Fruit fly (Drosophila melanogaster) whole organism, embryonic: ENCODE data around the gene CG2901.

ENCODE experiments used
- Adf1 ChIP-seq: fragments of 200-800 bp; sonication (Bioruptor generic); IDR thresholded peaks from 2 replicates; pipeline ENCODE4 v1.3.6; 2022; ENCODE audit warnings: missing biosample characterization, missing genetic modification characterization
- CG11456 ChIP-seq: fragments of 200-800 bp; sonication (Bioruptor generic); IDR thresholded peaks from 3 replicates; pipeline ENCODE4 v1.3.6; 2022; ENCODE audit warnings: missing biosample characterization, missing genetic modification characterization
- CG11504 ChIP-seq: fragments of 200-800 bp; sonication (Bioruptor generic); optimal IDR thresholded peaks from 3 replicates; lab custom pipeline; 2019; ENCODE audit warnings: missing biosample characterization, mild to moderate bottlenecking, missing genetic modification characterization, moderate library complexity
- CG12236 ChIP-seq: fragments of 200-800 bp; sonication (Bioruptor generic); optimal IDR thresholded peaks from 2 replicates; lab custom pipeline; 2016; ENCODE audit warnings: missing biosample characterization, missing genetic modification characterization
- CG12769 ChIP-seq: fragments of 200-800 bp; sonication (Bioruptor generic); optimal IDR thresholded peaks from 2 replicates; lab custom pipeline; 2019; ENCODE audit warnings: missing biosample characterization, mild to moderate bottlenecking, missing genetic modification characterization, moderate library complexity
- CG13624 ChIP-seq: fragments of 200-800 bp; sonication (Bioruptor generic); optimal IDR thresholded peaks from 2 replicates; lab custom pipeline; 2016; ENCODE audit warnings: missing biosample characterization, missing genetic modification characterization
- CG15479 ChIP-seq: fragments of 200-800 bp; sonication (Bioruptor generic); optimal IDR thresholded peaks from 3 replicates; lab custom pipeline; 2019; ENCODE audit warnings: missing biosample characterization, mild to moderate bottlenecking, missing genetic modification characterization, moderate library complexity
- CG16779 ChIP-seq: fragments of 200-800 bp; sonication (Bioruptor generic); IDR thresholded peaks from 2 replicates; pipeline ENCODE4 v1.3.6; 2022; ENCODE audit warnings: missing biosample characterization, missing genetic modification characterization
- CG1832 ChIP-seq: fragments of 200-800 bp; sonication (Bioruptor generic); optimal IDR thresholded peaks from 2 replicates; lab custom pipeline; 2017; ENCODE audit warnings: missing biosample characterization, mild to moderate bottlenecking, missing genetic modification characterization, inconsistent platforms
- CG31224 ChIP-seq: fragments of 200-800 bp; sonication (Bioruptor generic); IDR thresholded peaks from 2 replicates; pipeline ENCODE4 v1.3.6; 2022; ENCODE audit warnings: missing biosample characterization, missing genetic modification characterization
- CG32532 ChIP-seq: fragments of 200-800 bp; sonication (Bioruptor generic); IDR thresholded peaks from 2 replicates; pipeline ENCODE4 v1.3.6; 2022; ENCODE audit warnings: missing biosample characterization, missing genetic modification characterization
- CG33213 ChIP-seq: fragments of 200-800 bp; sonication (Bioruptor generic); optimal IDR thresholded peaks from 3 replicates; lab custom pipeline; 2016; ENCODE audit warnings: missing biosample characterization, missing genetic modification characterization
- CG4707 ChIP-seq: fragments of 200-800 bp; sonication (Bioruptor generic); optimal IDR thresholded peaks from 2 replicates; lab custom pipeline; 2018; ENCODE audit warnings: missing biosample characterization, mild to moderate bottlenecking, missing genetic modification characterization, moderate library complexity
- CG6175 ChIP-seq: fragments of 200-800 bp; sonication (Bioruptor generic); IDR thresholded peaks from 3 replicates; pipeline ENCODE4 v1.3.6; 2022; ENCODE audit warnings: missing biosample characterization, missing genetic modification characterization
- CG6854 ChIP-seq: fragments of 200-800 bp; sonication (Bioruptor generic); optimal IDR thresholded peaks from 3 replicates; lab custom pipeline; 2017; ENCODE audit warnings: missing biosample characterization, mild to moderate bottlenecking, missing genetic modification characterization
- CG8281 ChIP-seq: fragments of 200-800 bp; sonication (Bioruptor generic); optimal IDR thresholded peaks from 2 replicates; lab custom pipeline; 2018; ENCODE audit warnings: missing biosample characterization, mild to moderate bottlenecking, missing genetic modification characterization, moderate library complexity
- CG8944 ChIP-seq: fragments of 200-800 bp; sonication (Bioruptor generic); optimal IDR thresholded peaks from 3 replicates; lab custom pipeline; 2016; ENCODE audit warnings: missing biosample characterization, missing genetic modification characterization
- CG9215 ChIP-seq: fragments of 200-800 bp; sonication (Bioruptor generic); IDR thresholded peaks from 2 replicates; pipeline ENCODE4 v1.3.6; 2022; ENCODE audit warnings: missing biosample characterization, missing genetic modification characterization
- CG9797 ChIP-seq: fragments of 200-800 bp; sonication (Bioruptor generic); optimal IDR thresholded peaks from 3 replicates; lab custom pipeline; 2018; ENCODE audit warnings: missing biosample characterization, mild to moderate bottlenecking, missing genetic modification characterization
- D19B ChIP-seq: fragments of 200-800 bp; sonication (Bioruptor generic); optimal IDR thresholded peaks from 2 replicates; lab custom pipeline; 2017; ENCODE audit warnings: missing biosample characterization, mild to moderate bottlenecking, missing genetic modification characterization
- Dbx ChIP-seq: fragments of 200-800 bp; sonication (Bioruptor generic); IDR thresholded peaks from 3 replicates; pipeline ENCODE4 v1.3.6; 2022; ENCODE audit warnings: missing biosample characterization, missing genetic modification characterization
- HLH4C ChIP-seq: fragments of 200-800 bp; sonication (Bioruptor generic); IDR thresholded peaks from 3 replicates; pipeline ENCODE4 v1.3.6; 2022; ENCODE audit warnings: missing biosample characterization, missing genetic modification characterization; ENCODE audit not compliant: partially characterized antibody
- Max ChIP-seq: fragments of 200-800 bp; sonication (Bioruptor generic); optimal IDR thresholded peaks from 2 replicates; lab custom pipeline; 2016; ENCODE audit warnings: missing biosample characterization, mild to moderate bottlenecking, missing genetic modification characterization
- NFAT ChIP-seq: fragments of 200-800 bp; sonication (Bioruptor generic); IDR thresholded peaks from 2 replicates; pipeline ENCODE4 v1.3.6; 2022; ENCODE audit warnings: missing biosample characterization, missing genetic modification characterization
- PHDP ChIP-seq: fragments of 200-800 bp; sonication (Bioruptor generic); optimal IDR thresholded peaks from 3 replicates; lab custom pipeline; 2018; ENCODE audit warnings: missing biosample characterization, mild to moderate bottlenecking, missing genetic modification characterization, moderate library complexity
- Ravus ChIP-seq: fragments of 200-800 bp; sonication (Bioruptor generic); IDR thresholded peaks from 2 replicates; pipeline ENCODE4 v1.3.6; 2022; ENCODE audit warnings: missing biosample characterization, missing genetic modification characterization
- Rfx ChIP-seq: fragments of 200-800 bp; sonication (Bioruptor generic); IDR thresholded peaks from 2 replicates; pipeline ENCODE4 v1.3.6; 2022; ENCODE audit warnings: missing biosample characterization, missing genetic modification characterization
- Sry-δ ChIP-seq: fragments of 200-800 bp; sonication (Bioruptor generic); optimal IDR thresholded peaks from 2 replicates; lab custom pipeline; 2016; ENCODE audit warnings: missing biosample characterization, missing genetic modification characterization
- Ssrp ChIP-seq: fragments of 200-800 bp; sonication (Bioruptor generic); optimal IDR thresholded peaks from 2 replicates; lab custom pipeline; 2018; ENCODE audit warnings: missing biosample characterization, mild to moderate bottlenecking, missing genetic modification characterization, moderate library complexity
- cg ChIP-seq: fragments of 200-800 bp; sonication (Bioruptor generic); optimal IDR thresholded peaks from 3 replicates; lab custom pipeline; 2019; ENCODE audit warnings: missing biosample characterization, mild to moderate bottlenecking, missing genetic modification characterization, moderate library complexity
- chinmo ChIP-seq: fragments of 200-800 bp; sonication (Bioruptor generic); IDR thresholded peaks from 4 replicates; pipeline ENCODE4 v1.3.6; 2022; ENCODE audit warnings: missing biosample characterization, missing genetic modification characterization; ENCODE audit not compliant: partially characterized antibody
- chm ChIP-seq: fragments of 200-800 bp; sonication (Bioruptor generic); IDR thresholded peaks from 2 replicates; pipeline ENCODE4 v1.3.6; 2022; ENCODE audit warnings: missing biosample characterization, missing genetic modification characterization
- crol ChIP-seq: fragments of 200-800 bp; sonication (Bioruptor generic); IDR thresholded peaks from 2 replicates; pipeline ENCODE4 v1.3.6; 2022; ENCODE audit warnings: missing biosample characterization, missing genetic modification characterization
- da ChIP-seq: fragments of 200-800 bp; sonication (Bioruptor generic); optimal IDR thresholded peaks from 2 replicates; lab custom pipeline; 2016; ENCODE audit warnings: missing biosample characterization, missing genetic modification characterization
- ind ChIP-seq: fragments of 200-800 bp; sonication (Bioruptor generic); optimal IDR thresholded peaks from 3 replicates; lab custom pipeline; 2016; ENCODE audit warnings: missing biosample characterization, missing genetic modification characterization
- lab ChIP-seq: fragments of 200-800 bp; sonication (Bioruptor generic); optimal IDR thresholded peaks from 3 replicates; lab custom pipeline; 2017; ENCODE audit warnings: missing biosample characterization, missing genetic modification characterization, mild to moderate bottlenecking, moderate library complexity, missing genetic modification reagents
- nerfin-1 ChIP-seq: fragments of 200-800 bp; sonication (Bioruptor generic); optimal IDR thresholded peaks from 3 replicates; lab custom pipeline; 2019; ENCODE audit warnings: missing biosample characterization, mild to moderate bottlenecking, missing genetic modification characterization, moderate library complexity
- nom ChIP-seq: fragments of 200-800 bp; sonication (Bioruptor generic); optimal IDR thresholded peaks from 2 replicates; lab custom pipeline; 2017; ENCODE audit warnings: missing biosample characterization, missing genetic modification characterization, mild to moderate bottlenecking, moderate library complexity, missing genetic modification reagents
- onecut ChIP-seq: fragments of 200-800 bp; sonication (Bioruptor generic); IDR thresholded peaks from 2 replicates; pipeline ENCODE4 v1.3.6; 2022; ENCODE audit warnings: missing biosample characterization, missing genetic modification characterization
- otp ChIP-seq: fragments of 200-800 bp; sonication (Bioruptor generic); IDR thresholded peaks from 3 replicates; pipeline ENCODE4, ENCODE4 v1.3.6; 2022; ENCODE audit warnings: missing biosample characterization, missing genetic modification characterization
- p53 ChIP-seq: fragments of 200-800 bp; sonication (Bioruptor generic); optimal IDR thresholded peaks from 2 replicates; lab custom pipeline; 2016; ENCODE audit warnings: missing biosample characterization, missing genetic modification characterization
- pita ChIP-seq: fragments of 200-800 bp; sonication (Bioruptor generic); optimal IDR thresholded peaks from 2 replicates; lab custom pipeline; 2017; ENCODE audit warnings: missing biosample characterization, mild to moderate bottlenecking, missing genetic modification characterization
- psq ChIP-seq: fragments of 200-800 bp; sonication (Bioruptor generic); optimal IDR thresholded peaks from 2 replicates; lab custom pipeline; 2017; ENCODE audit warnings: missing biosample characterization, missing genetic modification characterization
- rib ChIP-seq: fragments of 200-800 bp; sonication (Bioruptor generic); IDR thresholded peaks from 2 replicates; pipeline ENCODE4 v1.3.6; 2022; ENCODE audit warnings: missing biosample characterization, missing genetic modification characterization
- sug ChIP-seq: fragments of 200-800 bp; optimal IDR thresholded peaks from 2 replicates; lab custom pipeline; 2019; ENCODE audit warnings: missing biosample characterization, mild to moderate bottlenecking, missing genetic modification characterization, moderate library complexity
- tap ChIP-seq: fragments of 200-800 bp; optimal IDR thresholded peaks from 3 replicates; lab custom pipeline; 2019; ENCODE audit warnings: missing biosample characterization, mild to moderate bottlenecking, missing genetic modification characterization, moderate library complexity
- toy ChIP-seq: fragments of 200-800 bp; sonication (Bioruptor generic); IDR thresholded peaks from 2 replicates; pipeline ENCODE4 v1.3.6; 2022; ENCODE audit warnings: missing biosample characterization, missing genetic modification characterization
- yki ChIP-seq: fragments of >200 bp; optimal IDR thresholded peaks from 3 replicates; lab custom pipeline; 2018
- zen2 ChIP-seq: fragments of 200-800 bp; sonication (Bioruptor generic); IDR thresholded peaks from 3 replicates; pipeline ENCODE4 v1.3.6; 2022; ENCODE audit warnings: missing biosample characterization, missing genetic modification characterization; ENCODE audit not compliant: partially characterized antibody

CG2901 gene

dm6 chrX:3779686-3780407, 48.1 kb upstream of the CG2901 start (continued):
- TF ChIP-seq psq (GFP tag; lab: Kevin White, UChicago) (peak; percentile 75), CG13624 (GFP tag; lab: Kevin White, UChicago) (peak; percentile 27), Dbx (GFP tag; lab: Robert Waterston, UW) (peak; percentile 41; the same call in 1 of the 3 replicates), CG33213 (GFP tag; lab: Kevin White, UChicago) (peak; percentile 13), nom (peak; percentile 74), crol (GFP tag; lab: Robert Waterston, UW) (peak; percentile 93), CG8281 (no peak), da (GFP tag; lab: Kevin White, UChicago) (peak; percentile 68), CG9797 (GFP tag; lab: Kevin White, UChicago) (no peak), CG12769 (peak; percentile 48), chm (GFP tag; lab: Robert Waterston, UW) (0 out of 2 replicates have a peak, but pooled peaks have one; percentile 6), Sry-δ (no peak), CG6854 (GFP tag; lab: Kevin White, UChicago) (peak; percentile 23), nerfin-1 (tag; lab: Kevin White, UChicago) (peak; percentile 57), D19B (no peak), CG6175 (peak; percentile 65; the same call in 2 of the 3 replicates), rib (GFP tag; lab: Robert Waterston, UW) (peak; percentile 81), Ravus (GFP tag; lab: Robert Waterston, UW) (no peak), CG1832 (GFP tag; lab: Kevin White, UChicago) (peak; percentile 86), chinmo (peak; percentile 92; the same call in 3 of the 4 replicates), CG4707 (GFP tag; lab: Kevin White, UChicago) (peak; percentile 21), onecut (GFP tag; lab: Robert Waterston, UW) (0 out of 2 replicates have a peak, but pooled peaks have one; percentile 21), CG31224 (GFP tag; lab: Robert Waterston, UW) (0 out of 2 replicates have a peak, but pooled peaks have one; percentile 9), zen2 (GFP tag; lab: Robert Waterston, UW) (peak; percentile 51; the same call in 2 of the 3 replicates), CG11504 (tag; lab: Kevin White, UChicago) (no peak), CG8944 (GFP tag; lab: Kevin White, UChicago) (no peak), CG16779 (GFP tag; lab: Robert Waterston, UW) (no peak), Ssrp (no peak), tap (peak; percentile 29), cg (GFP tag; lab: Kevin White, UChicago) (peak; percentile 47), HLH4C (GFP tag; lab: Robert Waterston, UW) (no peak), toy (no peak), CG9215 (GFP tag; lab: Robert Waterston, UW) (no peak), CG11456 (no peak), Rfx (GFP tag; lab: Robert Waterston, UW) (0 out of 2 replicates have a peak, but pooled peaks have one; percentile 21), Adf1 (GFP tag; lab: Robert Waterston, UW) (peak; percentile 91), Max (GFP tag; lab: Kevin White, UChicago) (no peak), CG15479 (GFP tag; lab: Kevin White, UChicago) (peak; percentile 20), NFAT (GFP tag; lab: Robert Waterston, UW) (peak; percentile 2; the same call in 1 of the 2 replicates), pita (no peak), yki (lab: Kevin White, UChicago) (peak; percentile 77), p53 (GFP tag; lab: Kevin White, UChicago) (peak; percentile 29), PHDP (tag; lab: Kevin White, UChicago) (no peak), CG32532 (GFP tag; lab: Robert Waterston, UW) (peak; percentile 66; the same call in 1 of the 2 replicates), otp (GFP tag; lab: Robert Waterston, UW) (peak; percentile 53; the same call in 1 of the 3 replicates), sug (tag; lab: Kevin White, UChicago) (peak; percentile 29), lab (GFP tag; lab: Kevin White, UChicago) (peak; percentile 53), CG12236 (GFP tag; lab: Kevin White, UChicago) (no peak), ind (GFP tag; lab: Kevin White, UChicago) (no peak)
